Fruit fly (Drosophila melanogaster) whole organism, embryonic: Measurements from ENCODE around the gene osp.

ENCODE experiments used
- CG12236 ChIP-seq: fragments of 200-800 bp; sonication (Bioruptor generic); optimal IDR thresholded peaks from 2 replicates; lab custom pipeline; 2016; ENCODE audit warnings: missing biosample characterization, missing genetic modification characterization
- CG14014 ChIP-seq: fragments of 200-800 bp; sonication (Bioruptor generic); IDR thresholded peaks from 2 replicates; pipeline ENCODE4 v1.3.6; 2022; ENCODE audit warnings: missing biosample characterization, missing genetic modification characterization
- CG16863 ChIP-seq: fragments of 200-800 bp; sonication (Bioruptor generic); optimal IDR thresholded peaks from 3 replicates; lab custom pipeline; 2016; ENCODE audit warnings: missing biosample characterization, missing genetic modification characterization
- CG17612 ChIP-seq: fragments of 200-800 bp; sonication (Bioruptor generic); IDR thresholded peaks from 2 replicates; pipeline ENCODE4 v1.3.6; 2022; ENCODE audit warnings: missing biosample characterization, missing genetic modification characterization
- CG1792 ChIP-seq: fragments of 200-800 bp; sonication (Bioruptor generic); optimal IDR thresholded peaks from 2 replicates; lab custom pipeline; 2016; ENCODE audit warnings: missing biosample characterization, missing genetic modification characterization
- CG18764 ChIP-seq: fragments of 200-800 bp; sonication (Bioruptor generic); optimal IDR thresholded peaks from 3 replicates; lab custom pipeline; 2016; ENCODE audit warnings: missing biosample characterization, missing genetic modification characterization
- CG2202 ChIP-seq: fragments of 200-800 bp; sonication (Bioruptor generic); optimal IDR thresholded peaks from 2 replicates; lab custom pipeline; 2018; ENCODE audit warnings: missing biosample characterization, mild to moderate bottlenecking, missing genetic modification characterization
- CG4424 ChIP-seq: fragments of 200-800 bp; sonication (Bioruptor generic); optimal IDR thresholded peaks from 3 replicates; lab custom pipeline; 2016; ENCODE audit warnings: missing biosample characterization, missing genetic modification characterization
- CG4617 ChIP-seq: fragments of 200-800 bp; sonication (Bioruptor generic); optimal IDR thresholded peaks from 3 replicates; lab custom pipeline; 2016; ENCODE audit warnings: missing biosample characterization, missing genetic modification characterization, borderline replicate concordance
- CG6175 ChIP-seq: fragments of 200-800 bp; sonication (Bioruptor generic); IDR thresholded peaks from 3 replicates; pipeline ENCODE4 v1.3.6; 2022; ENCODE audit warnings: missing biosample characterization, missing genetic modification characterization
- CG6272 ChIP-seq: fragments of 200-800 bp; sonication (Bioruptor generic); IDR thresholded peaks from 2 replicates; pipeline ENCODE4 v1.3.6; 2022; ENCODE audit warnings: missing biosample characterization, missing genetic modification characterization
- CG7271 ChIP-seq: fragments of 200-800 bp; sonication (Bioruptor generic); optimal IDR thresholded peaks from 2 replicates; lab custom pipeline; 2018; ENCODE audit warnings: missing biosample characterization, mild to moderate bottlenecking, missing genetic modification characterization, moderate library complexity
- CG7556 ChIP-seq: fragments of 200-800 bp; sonication (Bioruptor generic); optimal IDR thresholded peaks from 2 replicates; lab custom pipeline; 2017; ENCODE audit warnings: missing biosample characterization, mild to moderate bottlenecking, missing genetic modification characterization
- CG7928 ChIP-seq: fragments of 200-800 bp; sonication (Bioruptor generic); optimal IDR thresholded peaks from 2 replicates; lab custom pipeline; 2017; ENCODE audit warnings: missing biosample characterization, mild to moderate bottlenecking, missing genetic modification characterization
- CG7987 ChIP-seq: fragments of 200-800 bp; sonication (Bioruptor generic); optimal IDR thresholded peaks from 2 replicates; lab custom pipeline; 2018; ENCODE audit warnings: missing biosample characterization, mild to moderate bottlenecking, missing genetic modification characterization, moderate library complexity
- Dek ChIP-seq: fragments of 200-800 bp; sonication (Bioruptor generic); optimal IDR thresholded peaks from 3 replicates; lab custom pipeline; 2019; ENCODE audit warnings: missing biosample characterization, mild to moderate bottlenecking, missing genetic modification characterization, moderate library complexity
- Dref ChIP-seq: fragments of 200-800 bp; sonication (Bioruptor generic); IDR thresholded peaks from 2 replicates; pipeline ENCODE4 v1.3.6; 2022; ENCODE audit warnings: missing biosample characterization, missing genetic modification characterization
- Eip74EF ChIP-seq, 2 experiments: fragments of 200-800 bp in 1 of 2; fragments of >200 bp in 1 of 2; sonication (Bioruptor generic) in 1 of 2; optimal IDR thresholded peaks; 2 replicates each; lab custom pipeline; 2017 to 2019; ENCODE audit warnings: missing biosample characterization in 2 of 2, missing genetic modification characterization in 2 of 2, mild to moderate bottlenecking in 1 of 2, moderate library complexity in 1 of 2
- H2.0 ChIP-seq: fragments of 200-800 bp; sonication (Bioruptor generic); IDR thresholded peaks from 2 replicates; pipeline ENCODE4 v1.3.6; 2022; ENCODE audit warnings: missing biosample characterization, missing genetic modification characterization
- Hey ChIP-seq: fragments of 200-800 bp; sonication (Bioruptor generic); optimal IDR thresholded peaks from 3 replicates; lab custom pipeline; 2018; ENCODE audit warnings: missing biosample characterization, mild to moderate bottlenecking, missing genetic modification characterization
- Lim3 ChIP-seq: fragments of 200-800 bp; sonication (Bioruptor generic); IDR thresholded peaks from 2 replicates; pipeline ENCODE4 v1.3.6; 2022; ENCODE audit warnings: missing biosample characterization, missing genetic modification characterization
- MTF-1 ChIP-seq: fragments of 200-800 bp; sonication (Bioruptor generic); optimal IDR thresholded peaks from 2 replicates; lab custom pipeline; 2018; ENCODE audit warnings: missing biosample characterization, mild to moderate bottlenecking, missing genetic modification characterization, borderline replicate concordance
- Mad ChIP-seq: fragments of 200-800 bp; sonication (Bioruptor generic); optimal IDR thresholded peaks from 2 replicates; lab custom pipeline; 2016; ENCODE audit warnings: missing biosample characterization, missing genetic modification characterization
- NC2β ChIP-seq: fragments of 200-800 bp; sonication (Bioruptor generic); optimal IDR thresholded peaks from 2 replicates; lab custom pipeline; 2016; ENCODE audit warnings: missing biosample characterization, missing genetic modification characterization
- Nf-YC ChIP-seq: fragments of 200-800 bp; optimal IDR thresholded peaks from 3 replicates; lab custom pipeline; 2019; ENCODE audit warnings: missing biosample characterization, mild to moderate bottlenecking, missing genetic modification characterization, moderate library complexity
- NfI ChIP-seq: fragments of 200-800 bp; sonication (Bioruptor generic); optimal IDR thresholded peaks from 3 replicates; lab custom pipeline; 2018; ENCODE audit warnings: missing biosample characterization, mild to moderate bottlenecking, missing genetic modification characterization, moderate library complexity
- Optix ChIP-seq: fragments of 200-800 bp; sonication (Bioruptor generic); IDR thresholded peaks from 3 replicates; pipeline ENCODE4 v1.3.6; 2022; ENCODE audit warnings: missing biosample characterization, missing genetic modification characterization
- Ptx1 ChIP-seq: fragments of 200-800 bp; sonication (Bioruptor generic); IDR thresholded peaks from 2 replicates; pipeline ENCODE4 v1.3.6; 2022; ENCODE audit warnings: missing biosample characterization, missing genetic modification characterization
- Rx ChIP-seq: fragments of 200-800 bp; sonication (Bioruptor generic); IDR thresholded peaks from 2 replicates; pipeline ENCODE4 v1.3.6; 2022; ENCODE audit warnings: missing biosample characterization, missing genetic modification characterization
- Sox100B ChIP-seq: fragments of 200-800 bp; sonication (Bioruptor generic); optimal IDR thresholded peaks from 3 replicates; lab custom pipeline; 2018; ENCODE audit warnings: missing biosample characterization, mild to moderate bottlenecking, missing genetic modification characterization
- Ssrp ChIP-seq: fragments of 200-800 bp; sonication (Bioruptor generic); optimal IDR thresholded peaks from 2 replicates; lab custom pipeline; 2018; ENCODE audit warnings: missing biosample characterization, mild to moderate bottlenecking, missing genetic modification characterization, moderate library complexity
- aop ChIP-seq: fragments of 200-800 bp; sonication (Bioruptor generic); IDR thresholded peaks from 2 replicates; pipeline ENCODE4 v1.3.6; 2022; ENCODE audit warnings: missing biosample characterization, missing genetic modification characterization
- cato ChIP-seq: fragments of 200-800 bp; sonication (Bioruptor generic); optimal IDR thresholded peaks from 2 replicates; lab custom pipeline; 2016; ENCODE audit warnings: missing biosample characterization, missing genetic modification characterization, borderline replicate concordance
- dpn ChIP-seq, 2 experiments: fragments of 200-800 bp; sonication (Bioruptor generic); optimal IDR thresholded peaks; 3 replicates each; lab custom pipeline; 2016; ENCODE audit warnings: missing biosample characterization in 2 of 2, missing genetic modification characterization in 2 of 2
- fru ChIP-seq: fragments of >200 bp; optimal IDR thresholded peaks from 2 replicates; lab custom pipeline; 2017
- grn ChIP-seq: fragments of 200-800 bp; sonication (Bioruptor generic); optimal IDR thresholded peaks from 3 replicates; lab custom pipeline; 2017; ENCODE audit warnings: missing biosample characterization, missing genetic modification characterization
- gro ChIP-seq: fragments of 200-800 bp; sonication (Bioruptor generic); optimal IDR thresholded peaks from 2 replicates; lab custom pipeline; 2016; ENCODE audit warnings: missing biosample characterization, missing genetic modification characterization
- lbe ChIP-seq: fragments of 200-800 bp; sonication (Bioruptor generic); optimal IDR thresholded peaks from 2 replicates; lab custom pipeline; 2016; ENCODE audit warnings: missing biosample characterization, mild to moderate bottlenecking, missing genetic modification characterization
- org-1 ChIP-seq: fragments of 200-800 bp; sonication (Bioruptor generic); optimal IDR thresholded peaks from 2 replicates; lab custom pipeline; 2017; ENCODE audit warnings: missing biosample characterization, missing genetic modification characterization
- pho ChIP-seq: fragments of 200-800 bp; sonication (Bioruptor generic); optimal IDR thresholded peaks from 2 replicates; lab custom pipeline; 2016; ENCODE audit warnings: missing biosample characterization, missing genetic modification characterization
- ranshi ChIP-seq: fragments of 200-800 bp; sonication (Bioruptor generic); IDR thresholded peaks from 2 replicates; pipeline ENCODE4 v1.3.6; 2022; ENCODE audit warnings: missing biosample characterization, missing genetic modification characterization
- sens-2 ChIP-seq: fragments of 200-800 bp; sonication (Bioruptor generic); IDR thresholded peaks from 2 replicates; pipeline ENCODE4 v1.3.6; 2022; ENCODE audit warnings: missing biosample characterization, missing genetic modification characterization
- slou ChIP-seq: fragments of 200-800 bp; sonication (Bioruptor generic); optimal IDR thresholded peaks from 3 replicates; lab custom pipeline; 2016; ENCODE audit warnings: missing biosample characterization, missing genetic modification characterization
- sob ChIP-seq: fragments of 200-800 bp; sonication (Bioruptor generic); IDR thresholded peaks from 2 replicates; pipeline ENCODE4 v1.3.6; 2022; ENCODE audit warnings: missing biosample characterization, missing genetic modification characterization
- sqz ChIP-seq: fragments of 200-800 bp; sonication (Bioruptor generic); optimal IDR thresholded peaks from 3 replicates; lab custom pipeline; 2018; ENCODE audit warnings: missing biosample characterization, mild to moderate bottlenecking, missing genetic modification characterization
- ssp ChIP-seq: fragments of 200-800 bp; sonication (Bioruptor generic); IDR thresholded peaks from 2 replicates; pipeline ENCODE4 v1.3.6; 2022; ENCODE audit warnings: missing biosample characterization, missing genetic modification characterization
- tap ChIP-seq: fragments of 200-800 bp; optimal IDR thresholded peaks from 3 replicates; lab custom pipeline; 2019; ENCODE audit warnings: missing biosample characterization, mild to moderate bottlenecking, missing genetic modification characterization, moderate library complexity
- twi ChIP-seq: fragments of 200-800 bp; optimal IDR thresholded peaks from 2 replicates; lab custom pipeline; 2019; ENCODE audit warnings: missing biosample characterization, mild to moderate bottlenecking, missing genetic modification characterization, moderate library complexity
- unpg ChIP-seq: fragments of 200-800 bp; sonication (Bioruptor generic); optimal IDR thresholded peaks from 3 replicates; lab custom pipeline; 2018; ENCODE audit warnings: missing biosample characterization, mild to moderate bottlenecking, missing genetic modification characterization, moderate library complexity
- wdn ChIP-seq: fragments of 200-800 bp; sonication (Bioruptor generic); IDR thresholded peaks from 2 replicates; pipeline ENCODE4 v1.3.6; 2022; ENCODE audit warnings: missing biosample characterization, missing genetic modification characterization
- wek ChIP-seq: fragments of 200-800 bp; sonication (Bioruptor generic); optimal IDR thresholded peaks from 3 replicates; lab custom pipeline; 2018; ENCODE audit warnings: missing biosample characterization, mild to moderate bottlenecking, missing genetic modification characterization, moderate library complexity
- z ChIP-seq: fragments of 200-800 bp; sonication (Bioruptor generic); IDR thresholded peaks from 3 replicates; pipeline ENCODE4 v1.3.6; 2022; ENCODE audit warnings: missing biosample characterization, missing genetic modification characterization

osp gene

DNA sequence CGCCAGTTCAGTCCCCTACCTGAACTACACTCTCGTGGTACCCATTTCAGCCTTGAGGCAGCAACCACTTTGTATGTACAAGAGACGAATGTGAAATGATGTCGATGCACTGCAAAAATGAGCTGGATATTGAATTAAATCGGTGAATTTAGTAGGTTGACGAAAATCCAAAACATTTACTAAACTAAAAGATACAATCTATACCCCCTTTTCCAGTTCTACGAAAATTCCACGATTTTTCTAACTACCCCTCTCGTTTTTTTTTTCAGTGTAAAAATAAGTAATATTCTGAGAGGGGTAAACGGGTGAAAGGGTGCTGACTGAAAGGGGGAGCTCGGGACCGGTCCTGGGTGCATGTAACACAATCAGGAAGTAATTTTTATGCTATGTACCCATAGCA is 67.0 kb downstream of the osp start (continued):
- TF ChIP-seq Optix (GFP tag; lab: Robert Waterston, UW) (no peak), sqz (GFP tag; lab: Kevin White, UChicago) (no peak), H2.0 (GFP tag; lab: Robert Waterston, UW) (0 out of 2 replicates have a peak, but pooled peaks have one; percentile 13), CG2202 (tag; lab: Kevin White, UChicago) (peak; percentile 36), aop (GFP tag; lab: Robert Waterston, UW) (no peak), org-1 (GFP tag; lab: Kevin White, UChicago) (no peak), CG16863 (GFP tag; lab: Kevin White, UChicago) (peak; percentile 50), Dek (tag; lab: Kevin White, UChicago) (no peak), sens-2 (no peak), Sox100B (GFP tag; lab: Kevin White, UChicago) (no peak), wdn (no peak), CG4617 (GFP tag; lab: Kevin White, UChicago) (no peak), unpg (peak; percentile 57), lbe (GFP tag; lab: Kevin White, UChicago) (peak; percentile 30), pho (GFP tag; lab: Kevin White, UChicago) (no peak), fru (no peak), CG1792 (no peak), NfI (GFP tag; lab: Kevin White, UChicago) (no peak), CG7987 (no peak), CG6175 (GFP tag; lab: Robert Waterston, UW) (no peak), dpn (GFP tag; optimal IDR thresholded peaks at IDR 0.05; lab: Kevin White, UChicago) (peak; percentile 41 to 43), CG6272 (no peak), CG14014 (no peak), cato (GFP tag; lab: Kevin White, UChicago) (peak; percentile 31), slou (no peak), Hey (tag; lab: Kevin White, UChicago) (no peak), twi (tag; lab: Kevin White, UChicago) (no peak), CG17612 (GFP tag; lab: Robert Waterston, UW) (no peak), CG7928 (GFP tag; lab: Kevin White, UChicago) (no peak), z (GFP tag; lab: Robert Waterston, UW) (no peak), CG18764 (GFP tag; lab: Kevin White, UChicago) (no peak), ssp (GFP tag; lab: Robert Waterston, UW) (0 out of 2 replicates have a peak, but pooled peaks have one; percentile 28), Dref (GFP tag; lab: Robert Waterston, UW) (no peak), NC2β (GFP tag; lab: Kevin White, UChicago) (peak; percentile 59), Eip74EF (GFP tag; optimal IDR thresholded peaks at IDR 0.05; lab: Kevin White, UChicago) (no peak), Rx (GFP tag; lab: Robert Waterston, UW) (no peak), gro (GFP tag; lab: Kevin White, UChicago) (no peak), Nf-YC (tag; lab: Kevin White, UChicago) (no peak), MTF-1 (GFP tag; lab: Kevin White, UChicago) (no peak), wek (GFP tag; lab: Kevin White, UChicago) (no peak), CG4424 (peak; percentile 60), Lim3 (no peak), Ptx1 (GFP tag; lab: Robert Waterston, UW) (peak; percentile 47; the same call in 1 of the 2 replicates), Ssrp (peak; percentile 36), CG7556 (peak; percentile 12), ranshi (0 out of 2 replicates have a peak, but pooled peaks have one; percentile 29), Mad (GFP tag; lab: Kevin White, UChicago) (no peak), grn (no peak), sob (GFP tag; lab: Robert Waterston, UW) (peak; percentile 36; the same call in 1 of the 2 replicates), CG12236 (GFP tag; lab: Kevin White, UChicago) (no peak), tap (tag; lab: Kevin White, UChicago) (no peak), CG7271 (tag; lab: Kevin White, UChicago) (no peak)
